Worm (Caenorhabditis elegans) whole organism, L1 larva: ENCODE data around the gene srg-5.

ENCODE experiments used
- pag-3 ChIP-seq: sonication (generic microtip); optimal IDR thresholded peaks from 2 replicates; lab custom pipeline; 2017; ENCODE audit warnings: missing genetic modification characterization, mild to moderate bottlenecking, missing compliant biosample characterization, antibody characterized with exemption, borderline replicate concordance; ENCODE audit not compliant: insufficient read depth
- zag-1 ChIP-seq: fragments of 150-350 bp; optimal IDR thresholded peaks from 2 replicates; lab custom pipeline; 2014; ENCODE audit warnings: missing biosample characterization, missing genetic modification characterization

- TF ChIP-seq zag-1 (no peak), pag-3 (tag; lab: Kevin White, UChicago) (no peak)
Measured at ce11 chrIII:6258262-6258661, 6.1 kb downstream of the srg-5 start, which contains the start of gene srg-1.
